Worm (Caenorhabditis elegans): Measurements from ENCODE around the gene mls-2.

DNA sequence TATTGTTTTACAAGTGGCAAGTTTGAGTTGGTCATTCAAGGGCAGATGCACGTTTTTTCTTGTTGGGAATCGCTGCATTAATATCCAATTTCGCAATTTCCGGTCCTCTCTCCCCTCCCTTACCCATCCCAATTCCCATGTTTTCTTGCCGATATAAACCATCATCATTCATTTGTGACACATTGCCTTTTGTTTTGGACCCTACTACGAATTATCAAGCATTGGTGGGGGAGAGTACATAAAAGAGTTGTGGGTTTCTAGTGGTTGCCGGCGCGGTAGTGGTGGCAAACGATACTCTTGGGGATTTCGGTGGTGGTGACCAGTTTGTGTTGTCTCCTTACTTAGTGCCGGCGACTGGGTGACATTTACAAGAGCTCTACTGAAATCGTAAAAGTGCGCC, 19.2 kb downstream of the mls-2 start:
- no peak for TF ChIP-seq nhr-27 (tag; optimal IDR thresholded peaks at IDR 0.05)
- no peak for TF ChIP-seq F52B5.7 (tag; optimal IDR thresholded peaks at IDR 0.05)
- no peak for TF ChIP-seq egl-44 (GFP tag; IDR thresholded peaks at IDR 0.05)
- no peak for TF ChIP-seq pha-4 (tag; optimal IDR thresholded peaks at IDR 0.05)
- TF ChIP-seq mes-4 (tag; optimal IDR thresholded peaks at IDR 0.05) = no peak
- no peak for TF ChIP-seq tbx-9 (tag; optimal IDR thresholded peaks at IDR 0.05; ENCODE audit: borderline replicate concordance)
- TF ChIP-seq nhr-90 (tag; optimal IDR thresholded peaks at IDR 0.05) = no peak
- no peak for TF ChIP-seq cebp-2 (GFP tag; IDR thresholded peaks at IDR 0.05)
- TF ChIP-seq ZK185.1 (tag; optimal IDR thresholded peaks at IDR 0.05; ENCODE audit: poor library complexity, severe bottlenecking) = no peak
- no peak for TF ChIP-seq ceh-100 (GFP tag; IDR thresholded peaks at IDR 0.05)
- TF ChIP-seq dpl-1 (GFP tag; optimal IDR thresholded peaks at IDR 0.05) = no peak
- TF ChIP-seq efl-1 (GFP tag; optimal IDR thresholded peaks at IDR 0.05) = no peak

All from whole organism, young adult.